Fruit fly (Drosophila melanogaster) whole organism, embryonic: ENCODE measurements around the gene fry.

Source experiments
- ATbp ChIP-seq: fragments of 200-800 bp; sonication (Bioruptor generic); optimal IDR thresholded peaks from 2 replicates; lab custom pipeline; 2017; ENCODE audit warnings: missing biosample characterization, mild to moderate bottlenecking, missing genetic modification characterization, missing genetic modification reagents
- Abd-B ChIP-seq: fragments of 200-800 bp; sonication (Bioruptor generic); optimal IDR thresholded peaks from 2 replicates; lab custom pipeline; 2018; ENCODE audit warnings: missing biosample characterization, mild to moderate bottlenecking, missing genetic modification characterization, moderate library complexity
- Bdp1 ChIP-seq: fragments of 200-800 bp; sonication (Bioruptor generic); optimal IDR thresholded peaks from 3 replicates; lab custom pipeline; 2016; ENCODE audit warnings: missing biosample characterization, missing genetic modification characterization
- CG10431 ChIP-seq: fragments of 200-800 bp; sonication (Bioruptor generic); optimal IDR thresholded peaks from 3 replicates; lab custom pipeline; 2018; ENCODE audit warnings: missing biosample characterization, mild to moderate bottlenecking, missing genetic modification characterization
- CG10543 ChIP-seq: fragments of 200-800 bp; sonication (Bioruptor generic); optimal IDR thresholded peaks from 3 replicates; lab custom pipeline; 2017; ENCODE audit warnings: missing biosample characterization, mild to moderate bottlenecking, missing genetic modification characterization, moderate library complexity
- CG10979 ChIP-seq: fragments of 200-800 bp; sonication (Bioruptor generic); optimal IDR thresholded peaks from 2 replicates; lab custom pipeline; 2018; ENCODE audit warnings: missing biosample characterization, mild to moderate bottlenecking, missing genetic modification characterization, moderate library complexity
- CG11560 ChIP-seq: fragments of 200-800 bp; sonication (Bioruptor generic); IDR thresholded peaks from 3 replicates; pipeline ENCODE4 v1.3.6; 2022; ENCODE audit warnings: missing biosample characterization, missing genetic modification characterization
- CG12659 ChIP-seq: fragments of 200-800 bp; sonication (Bioruptor generic); optimal IDR thresholded peaks from 3 replicates; lab custom pipeline; 2017; ENCODE audit warnings: mild to moderate bottlenecking, missing biosample characterization, missing genetic modification reagents, missing genetic modification characterization
- CG14050 ChIP-seq: fragments of 200-800 bp; sonication (Bioruptor generic); IDR thresholded peaks from 3 replicates; pipeline ENCODE4 v1.3.6; 2022; ENCODE audit warnings: missing biosample characterization, missing genetic modification characterization
- CG18262 ChIP-seq: fragments of 200-800 bp; optimal IDR thresholded peaks from 3 replicates; lab custom pipeline; 2019; ENCODE audit warnings: missing biosample characterization, mild to moderate bottlenecking, missing genetic modification characterization, moderate library complexity
- CG18619 ChIP-seq: fragments of 200-800 bp; sonication (Bioruptor generic); optimal IDR thresholded peaks from 3 replicates; lab custom pipeline; 2017; ENCODE audit warnings: missing biosample characterization, mild to moderate bottlenecking, missing genetic modification characterization
- CG2678 ChIP-seq: fragments of 200-800 bp; sonication (Bioruptor generic); optimal IDR thresholded peaks from 3 replicates; lab custom pipeline; 2019; ENCODE audit warnings: missing biosample characterization, mild to moderate bottlenecking, missing genetic modification characterization, moderate library complexity
- CG34224 ChIP-seq: fragments of 200-800 bp; sonication (Bioruptor generic); IDR thresholded peaks from 3 replicates; pipeline ENCODE4 v1.3.6; 2022; ENCODE audit warnings: missing biosample characterization, missing genetic modification characterization; ENCODE audit not compliant: partially characterized antibody
- CG4360 ChIP-seq: fragments of 200-800 bp; sonication (Bioruptor generic); IDR thresholded peaks from 2 replicates; pipeline ENCODE4 v1.3.6; 2022; ENCODE audit warnings: missing biosample characterization, missing genetic modification characterization
- CG4820 ChIP-seq: fragments of 200-800 bp; sonication (Bioruptor generic); optimal IDR thresholded peaks from 3 replicates; lab custom pipeline; 2016; ENCODE audit warnings: missing biosample characterization, missing genetic modification characterization
- CG6254 ChIP-seq: fragments of 200-800 bp; sonication (Bioruptor generic); optimal IDR thresholded peaks from 3 replicates; lab custom pipeline; 2017; ENCODE audit warnings: mild to moderate bottlenecking, missing biosample characterization, missing genetic modification reagents, missing genetic modification characterization
- CG6689 ChIP-seq: fragments of 200-800 bp; sonication (Bioruptor generic); IDR thresholded peaks from 2 replicates; pipeline ENCODE4 v1.3.6; 2022; ENCODE audit warnings: missing biosample characterization, missing genetic modification characterization
- CG7745 ChIP-seq: fragments of 200-800 bp; sonication (Bioruptor generic); optimal IDR thresholded peaks from 2 replicates; lab custom pipeline; 2018; ENCODE audit warnings: missing biosample characterization, mild to moderate bottlenecking, missing genetic modification characterization, moderate library complexity
- CG9932 ChIP-seq: fragments of 200-800 bp; sonication (Bioruptor generic); IDR thresholded peaks from 2 replicates; pipeline ENCODE4 v1.3.6; 2022; ENCODE audit warnings: missing biosample characterization, missing genetic modification characterization
- CTCF ChIP-seq: fragments of 200-800 bp; sonication (Bioruptor generic); optimal IDR thresholded peaks from 2 replicates; lab custom pipeline; 2017; ENCODE audit warnings: missing biosample characterization, mild to moderate bottlenecking, missing genetic modification characterization, moderate library complexity
- Dbx ChIP-seq: fragments of 200-800 bp; sonication (Bioruptor generic); IDR thresholded peaks from 3 replicates; pipeline ENCODE4 v1.3.6; 2022; ENCODE audit warnings: missing biosample characterization, missing genetic modification characterization
- Eip74EF ChIP-seq, 2 experiments: fragments of 200-800 bp in 1 of 2; fragments of >200 bp in 1 of 2; sonication (Bioruptor generic) in 1 of 2; optimal IDR thresholded peaks; 2 replicates each; lab custom pipeline; 2017 to 2019; ENCODE audit warnings: missing biosample characterization in 2 of 2, missing genetic modification characterization in 2 of 2, mild to moderate bottlenecking in 1 of 2, moderate library complexity in 1 of 2
- Ets97D ChIP-seq: fragments of 200-800 bp; sonication (Bioruptor generic); optimal IDR thresholded peaks from 3 replicates; lab custom pipeline; 2016; ENCODE audit warnings: missing biosample characterization, missing genetic modification characterization
- Hand ChIP-seq: fragments of 200-800 bp; sonication (Bioruptor generic); optimal IDR thresholded peaks from 2 replicates; lab custom pipeline; 2017; ENCODE audit warnings: mild to moderate bottlenecking, missing biosample characterization, missing genetic modification reagents, missing genetic modification characterization
- Hr39 ChIP-seq: fragments of >200 bp; optimal IDR thresholded peaks from 2 replicates; lab custom pipeline; 2017
- NfI ChIP-seq: fragments of 200-800 bp; sonication (Bioruptor generic); optimal IDR thresholded peaks from 3 replicates; lab custom pipeline; 2018; ENCODE audit warnings: missing biosample characterization, mild to moderate bottlenecking, missing genetic modification characterization, moderate library complexity
- PHDP ChIP-seq: fragments of 200-800 bp; sonication (Bioruptor generic); optimal IDR thresholded peaks from 3 replicates; lab custom pipeline; 2018; ENCODE audit warnings: missing biosample characterization, mild to moderate bottlenecking, missing genetic modification characterization, moderate library complexity
- Ptx1 ChIP-seq: fragments of 200-800 bp; sonication (Bioruptor generic); IDR thresholded peaks from 2 replicates; pipeline ENCODE4 v1.3.6; 2022; ENCODE audit warnings: missing biosample characterization, missing genetic modification characterization
- Side ChIP-seq: fragments of 200-800 bp; sonication (Bioruptor generic); optimal IDR thresholded peaks from 2 replicates; lab custom pipeline; 2016; ENCODE audit warnings: missing biosample characterization, missing genetic modification characterization
- Sin3A ChIP-seq: fragments of >200 bp; optimal IDR thresholded peaks from 2 replicates; lab custom pipeline; 2018
- Tbp ChIP-seq: fragments of >200 bp; optimal IDR thresholded peaks from 2 replicates; lab custom pipeline; 2018; ENCODE audit warnings: missing biosample characterization, missing genetic modification characterization
- abd-A ChIP-seq: fragments of 200-800 bp; sonication (Bioruptor generic); optimal IDR thresholded peaks from 3 replicates; lab custom pipeline; 2019; ENCODE audit warnings: missing biosample characterization, mild to moderate bottlenecking, missing genetic modification characterization, moderate library complexity
- ash1 ChIP-seq: fragments of 200-800 bp; sonication (Bioruptor generic); optimal IDR thresholded peaks from 2 replicates; lab custom pipeline; 2018; ENCODE audit warnings: missing biosample characterization, mild to moderate bottlenecking, missing genetic modification characterization
- bigmax ChIP-seq: fragments of 200-800 bp; sonication (Bioruptor generic); optimal IDR thresholded peaks from 2 replicates; lab custom pipeline; 2018; ENCODE audit warnings: missing biosample characterization, mild to moderate bottlenecking, missing genetic modification characterization
- ewg ChIP-seq: fragments of 200-800 bp; sonication (Bioruptor generic); optimal IDR thresholded peaks from 3 replicates; lab custom pipeline; 2017; ENCODE audit warnings: mild to moderate bottlenecking, missing biosample characterization, missing genetic modification reagents, missing genetic modification characterization
- gcm ChIP-seq: fragments of 200-800 bp; sonication (Bioruptor generic); optimal IDR thresholded peaks from 2 replicates; lab custom pipeline; 2019; ENCODE audit warnings: missing biosample characterization, mild to moderate bottlenecking, missing genetic modification characterization, moderate library complexity
- gro ChIP-seq: fragments of 200-800 bp; sonication (Bioruptor generic); optimal IDR thresholded peaks from 2 replicates; lab custom pipeline; 2016; ENCODE audit warnings: missing biosample characterization, missing genetic modification characterization
- mirr ChIP-seq: fragments of 200-800 bp; sonication (Bioruptor generic); optimal IDR thresholded peaks from 3 replicates; lab custom pipeline; 2018; ENCODE audit warnings: missing biosample characterization, mild to moderate bottlenecking, missing genetic modification characterization
- nerfin-2 ChIP-seq: fragments of 200-800 bp; sonication (Bioruptor generic); IDR thresholded peaks from 2 replicates; pipeline ENCODE4 v1.3.6; 2022; ENCODE audit warnings: missing biosample characterization, missing genetic modification characterization; ENCODE audit not compliant: partially characterized antibody
- pan ChIP-seq, 4 experiments: fragments of >200 bp in 3 of 4; fragments of 200-800 bp in 1 of 4; sonication (Bioruptor generic) in 1 of 4; optimal IDR thresholded peaks in 3 of 4; IDR thresholded peaks in 1 of 4; 2 replicates each; pipeline versions ENCODE4 v1.3.6 to Lab custom; 2017 to 2022; ENCODE audit warnings: missing biosample characterization in 2 of 4, missing genetic modification characterization in 2 of 4, mixed read lengths in 1 of 4
- pb ChIP-seq: fragments of 200-800 bp; sonication (Bioruptor generic); optimal IDR thresholded peaks from 3 replicates; lab custom pipeline; 2016; ENCODE audit warnings: missing biosample characterization, missing genetic modification characterization
- pfk ChIP-seq: fragments of 200-800 bp; sonication (Bioruptor generic); optimal IDR thresholded peaks from 2 replicates; lab custom pipeline; 2018; ENCODE audit warnings: missing biosample characterization, mild to moderate bottlenecking, missing genetic modification characterization, moderate library complexity
- scrt ChIP-seq: fragments of 200-800 bp; sonication (Bioruptor generic); optimal IDR thresholded peaks from 2 replicates; lab custom pipeline; 2018; ENCODE audit warnings: missing biosample characterization, mild to moderate bottlenecking, missing genetic modification characterization, moderate library complexity
- sens-2 ChIP-seq: fragments of 200-800 bp; sonication (Bioruptor generic); IDR thresholded peaks from 2 replicates; pipeline ENCODE4 v1.3.6; 2022; ENCODE audit warnings: missing biosample characterization, missing genetic modification characterization
- sisA ChIP-seq: fragments of 200-800 bp; sonication (Bioruptor generic); IDR thresholded peaks from 2 replicates; pipeline ENCODE4 v1.3.6; 2022; ENCODE audit warnings: missing biosample characterization, missing genetic modification characterization
- sqz ChIP-seq: fragments of 200-800 bp; sonication (Bioruptor generic); optimal IDR thresholded peaks from 3 replicates; lab custom pipeline; 2018; ENCODE audit warnings: missing biosample characterization, mild to moderate bottlenecking, missing genetic modification characterization
- stwl ChIP-seq: fragments of 200-800 bp; sonication (Bioruptor generic); optimal IDR thresholded peaks from 3 replicates; lab custom pipeline; 2018; ENCODE audit warnings: missing biosample characterization, mild to moderate bottlenecking, missing genetic modification characterization, moderate library complexity
- ttk ChIP-seq: fragments of 200-800 bp; sonication (Bioruptor generic); IDR thresholded peaks from 2 replicates; pipeline ENCODE4 v2.1.2; 2022; ENCODE audit warnings: missing biosample characterization, missing genetic modification characterization
- wor ChIP-seq: fragments of 200-800 bp; sonication (Bioruptor generic); IDR thresholded peaks from 2 replicates; pipeline ENCODE4 v1.3.6; 2022; ENCODE audit warnings: missing biosample characterization, missing genetic modification characterization
- yki ChIP-seq: fragments of >200 bp; optimal IDR thresholded peaks from 3 replicates; lab custom pipeline; 2018
- zen2 ChIP-seq: fragments of 200-800 bp; sonication (Bioruptor generic); IDR thresholded peaks from 3 replicates; pipeline ENCODE4 v1.3.6; 2022; ENCODE audit warnings: missing biosample characterization, missing genetic modification characterization; ENCODE audit not compliant: partially characterized antibody

Gene fry

dm6 chr3L:9704162-9704748 is 25.4 kb upstream of the fry start, which contains the start of gene CG16711 (continued):
- TF ChIP-seq CG10543 (GFP tag; lab: Kevin White, UChicago) (no peak), ewg (GFP tag; lab: Kevin White, UChicago) (no peak), Eip74EF (GFP tag; optimal IDR thresholded peaks at IDR 0.05; lab: Kevin White, UChicago) (no peak), pb (GFP tag; lab: Kevin White, UChicago) (no peak), mirr (GFP tag; lab: Kevin White, UChicago) (no peak), CG9932 (no peak), CG4360 (GFP tag; lab: Robert Waterston, UW) (no peak), pan (optimal IDR thresholded peaks at IDR 0.05; lab: Kevin White, UChicago) (no peak), pan (GFP tag; optimal IDR thresholded peaks at IDR 0.05 in 1 of 2, IDR thresholded peaks at IDR 0.05 in 1 of 2) (no peak), gcm (GFP tag; lab: Kevin White, UChicago) (no peak), CG10979 (tag; lab: Kevin White, UChicago) (no peak), Bdp1 (no peak), ATbp (GFP tag; lab: Kevin White, UChicago) (no peak), CG4820 (GFP tag; lab: Kevin White, UChicago) (no peak), CG6689 (GFP tag; lab: Robert Waterston, UW) (no peak), CG7745 (tag; lab: Kevin White, UChicago) (no peak), CG18262 (tag; lab: Kevin White, UChicago) (no peak), scrt (GFP tag; lab: Kevin White, UChicago) (no peak), Sin3A (lab: Kevin White, UChicago) (peak; percentile 9), bigmax (no peak), abd-A (no peak), CTCF (no peak), CG11560 (tag; lab: Robert Waterston, UW) (no peak), Side (GFP tag; lab: Kevin White, UChicago) (no peak), stwl (tag; lab: Kevin White, UChicago) (peak; percentile 67), ash1 (GFP tag; lab: Kevin White, UChicago) (no peak), CG18619 (GFP tag; lab: Kevin White, UChicago) (no peak), Hand (GFP tag; lab: Kevin White, UChicago) (no peak), sqz (GFP tag; lab: Kevin White, UChicago) (no peak), Ptx1 (GFP tag; lab: Robert Waterston, UW) (no peak), yki (no peak), Dbx (GFP tag; lab: Robert Waterston, UW) (no peak), pfk (no peak), CG14050 (no peak), CG34224 (GFP tag; lab: Robert Waterston, UW) (peak; percentile 96), ttk (GFP tag; lab: Robert Waterston, UW) (no peak), CG10431 (GFP tag; lab: Kevin White, UChicago) (no peak), Abd-B (no peak), sisA (GFP tag; lab: Robert Waterston, UW) (no peak), sens-2 (GFP tag; lab: Robert Waterston, UW) (no peak), CG6254 (GFP tag; lab: Kevin White, UChicago) (no peak), NfI (GFP tag; lab: Kevin White, UChicago) (no peak), nerfin-2 (peak; percentile 95), CG12659 (peak; percentile 18), Hr39 (lab: Kevin White, UChicago) (no peak), zen2 (GFP tag; lab: Robert Waterston, UW) (peak; percentile 94), Ets97D (GFP tag; lab: Kevin White, UChicago) (peak; percentile 48), wor (GFP tag; lab: Robert Waterston, UW) (no peak), CG2678 (tag; lab: Kevin White, UChicago) (no peak), gro (GFP tag; lab: Kevin White, UChicago) (no peak), PHDP (tag; lab: Kevin White, UChicago) (no peak), Tbp (no peak)
